Worm (Caenorhabditis elegans) whole organism, late embryonic: ENCODE results near the gene num-1.

Experiments used
- C38D4.7 ChIP-seq: fragments of 200-800 bp; sonication (Bioruptor generic); optimal IDR thresholded peaks from 2 replicates; lab custom pipeline; 2018; ENCODE audit warnings: mild to moderate bottlenecking, missing genetic modification characterization, moderate library complexity, missing compliant biosample characterization
- F13H6.1 ChIP-seq: sonication (generic microtip); optimal IDR thresholded peaks from 2 replicates; lab custom pipeline; 2016; ENCODE audit warnings: missing genetic modification characterization, missing compliant biosample characterization
- ahr-1 ChIP-seq: sonication (generic microtip); optimal IDR thresholded peaks from 2 replicates; lab custom pipeline; 2016; ENCODE audit warnings: missing genetic modification characterization, missing compliant biosample characterization
- ama-1 ChIP-seq: fragments of 150-350 bp; optimal IDR thresholded peaks from 2 replicates; lab custom pipeline; 2014
- ceh-14 ChIP-seq: sonication (generic microtip); optimal IDR thresholded peaks from 2 replicates; lab custom pipeline; 2016; ENCODE audit warnings: missing genotype, missing genetic modification characterization, missing compliant biosample characterization
- ceh-18 ChIP-seq: sonication (generic microtip); optimal IDR thresholded peaks from 2 replicates; lab custom pipeline; 2016; ENCODE audit warnings: missing genetic modification characterization, missing compliant biosample characterization
- ceh-19 ChIP-seq: fragments of 200-800 bp; sonication (Bioruptor generic); optimal IDR thresholded peaks from 2 replicates; lab custom pipeline; 2018; ENCODE audit warnings: mild to moderate bottlenecking, missing genetic modification characterization, missing compliant biosample characterization
- ceh-2 ChIP-seq: sonication (generic microtip); optimal IDR thresholded peaks from 2 replicates; lab custom pipeline; 2016; ENCODE audit warnings: missing genotype, missing genetic modification characterization, missing compliant biosample characterization
- ceh-34 ChIP-seq: sonication (generic microtip); optimal IDR thresholded peaks from 2 replicates; lab custom pipeline; 2016; ENCODE audit warnings: mild to moderate bottlenecking, missing genetic modification characterization, missing compliant biosample characterization
- ceh-6 ChIP-seq: fragments of 200-800 bp; sonication (Bioruptor generic); optimal IDR thresholded peaks from 2 replicates; lab custom pipeline; 2018; ENCODE audit warnings: mild to moderate bottlenecking, missing genetic modification characterization, missing compliant biosample characterization
- ceh-9 ChIP-seq: sonication (generic microtip); optimal IDR thresholded peaks from 2 replicates; lab custom pipeline; 2016; ENCODE audit warnings: mild to moderate bottlenecking, missing genetic modification characterization, inconsistent platforms, missing compliant biosample characterization
- dmd-4 ChIP-seq: sonication (generic microtip); optimal IDR thresholded peaks from 2 replicates; lab custom pipeline; 2016; ENCODE audit warnings: borderline replicate concordance, missing genetic modification characterization, missing compliant biosample characterization
- dve-1 ChIP-seq: sonication (generic microtip); optimal IDR thresholded peaks from 2 replicates; lab custom pipeline; 2017; ENCODE audit warnings: antibody characterized with exemption, mild to moderate bottlenecking, missing genetic modification characterization, missing compliant biosample characterization
- elt-2 ChIP-seq: sonication (generic microtip); optimal IDR thresholded peaks from 2 replicates; lab custom pipeline; 2016; ENCODE audit warnings: missing genetic modification reagents, missing genetic modification characterization, missing compliant biosample characterization
- ets-4 ChIP-seq: sonication (generic microtip); optimal IDR thresholded peaks from 2 replicates; lab custom pipeline; 2016; ENCODE audit warnings: missing genetic modification characterization, missing compliant biosample characterization
- eyg-1 ChIP-seq: sonication (generic microtip); optimal IDR thresholded peaks from 2 replicates; lab custom pipeline; 2016; ENCODE audit warnings: missing genotype, missing genetic modification characterization, missing compliant biosample characterization
- fkh-10 ChIP-seq: fragments of 150-350 bp; optimal IDR thresholded peaks from 2 replicates; lab custom pipeline; 2014; ENCODE audit warnings: missing biosample characterization, missing genetic modification reagents, missing genetic modification characterization
- fkh-6 ChIP-seq: sonication (generic microtip); optimal IDR thresholded peaks from 2 replicates; lab custom pipeline; 2016; ENCODE audit warnings: missing genetic modification characterization, missing compliant biosample characterization
- hlh-13 ChIP-seq: fragments of 200-800 bp; sonication (Bioruptor generic); optimal IDR thresholded peaks from 2 replicates; lab custom pipeline; 2018; ENCODE audit warnings: mild to moderate bottlenecking, missing genetic modification characterization, missing compliant biosample characterization
- hlh-15 ChIP-seq: sonication (generic microtip); optimal IDR thresholded peaks from 2 replicates; lab custom pipeline; 2016; ENCODE audit warnings: missing genetic modification characterization, missing compliant biosample characterization
- hlh-30 ChIP-seq: sonication (generic microtip); optimal IDR thresholded peaks from 2 replicates; lab custom pipeline; 2017; ENCODE audit warnings: antibody characterized with exemption, missing genetic modification characterization, missing compliant biosample characterization; ENCODE audit not compliant: insufficient read depth
- lim-6 ChIP-seq: sonication (generic microtip); optimal IDR thresholded peaks from 2 replicates; lab custom pipeline; 2016; ENCODE audit warnings: missing genetic modification characterization, missing compliant biosample characterization
- lin-11 ChIP-seq: fragments of 200-800 bp; sonication (Bioruptor generic); optimal IDR thresholded peaks from 2 replicates; lab custom pipeline; 2018; ENCODE audit warnings: mild to moderate bottlenecking, missing genetic modification characterization, missing compliant biosample characterization
- mec-3 ChIP-seq: sonication (generic microtip); optimal IDR thresholded peaks from 2 replicates; lab custom pipeline; 2016; ENCODE audit warnings: borderline replicate concordance, missing genetic modification characterization, missing compliant biosample characterization
- nfya-1 ChIP-seq: sonication (generic microtip); optimal IDR thresholded peaks from 2 replicates; lab custom pipeline; 2017; ENCODE audit warnings: missing genetic modification characterization, mild to moderate bottlenecking, missing compliant biosample characterization, antibody characterized with exemption, moderate library complexity
- nhr-11 ChIP-seq: fragments of 150-350 bp; optimal IDR thresholded peaks from 2 replicates; lab custom pipeline; 2014; ENCODE audit warnings: missing biosample characterization, missing genetic modification characterization
- nhr-232 ChIP-seq: sonication (generic microtip); optimal IDR thresholded peaks from 2 replicates; lab custom pipeline; 2016; ENCODE audit warnings: missing genetic modification characterization, missing compliant biosample characterization
- npax-4 ChIP-seq: sonication (generic microtip); optimal IDR thresholded peaks from 2 replicates; lab custom pipeline; 2016; ENCODE audit warnings: missing genetic modification characterization, missing compliant biosample characterization
- odd-2 ChIP-seq: sonication (generic microtip); optimal IDR thresholded peaks from 2 replicates; lab custom pipeline; 2017; ENCODE audit warnings: antibody characterized with exemption, mild to moderate bottlenecking, missing genetic modification characterization, missing compliant biosample characterization
- pat-9 ChIP-seq: fragments of 200-800 bp; sonication (Bioruptor generic); optimal IDR thresholded peaks from 2 replicates; lab custom pipeline; 2018; ENCODE audit warnings: mild to moderate bottlenecking, missing genetic modification characterization, moderate library complexity, missing compliant biosample characterization
- pax-1 ChIP-seq: fragments of 150-350 bp; optimal IDR thresholded peaks from 2 replicates; lab custom pipeline; 2014; ENCODE audit warnings: missing biosample characterization, missing genetic modification characterization
- pha-2 ChIP-seq: sonication (generic microtip); optimal IDR thresholded peaks from 2 replicates; lab custom pipeline; 2017; ENCODE audit warnings: mild to moderate bottlenecking, missing genetic modification characterization, missing compliant biosample characterization
- pha-4 ChIP-seq: fragments of 150-350 bp; optimal IDR thresholded peaks from 2 replicates; lab custom pipeline; 2018; ENCODE audit warnings: missing biosample characterization, missing genetic modification reagents, missing genetic modification characterization
- pqm-1 ChIP-seq: sonication (generic microtip); optimal IDR thresholded peaks from 2 replicates; lab custom pipeline; 2016; ENCODE audit warnings: missing genetic modification characterization, missing compliant biosample characterization
- rnt-1 ChIP-seq: sonication (generic microtip); optimal IDR thresholded peaks from 2 replicates; lab custom pipeline; 2016; ENCODE audit warnings: missing genetic modification characterization, missing compliant biosample characterization
- sox-2 ChIP-seq: fragments of 200-800 bp; sonication (Bioruptor generic); IDR thresholded peaks from 2 replicates; pipeline ENCODE4 v1.3.6; 2022; ENCODE audit warnings: missing genetic modification reagents, missing genetic modification characterization, missing compliant biosample characterization
- sox-4 ChIP-seq: sonication (generic microtip); optimal IDR thresholded peaks from 2 replicates; lab custom pipeline; 2017; ENCODE audit warnings: mild to moderate bottlenecking, missing genetic modification characterization, inconsistent platforms, missing compliant biosample characterization
- syd-9 ChIP-seq: sonication (generic microtip); optimal IDR thresholded peaks from 2 replicates; lab custom pipeline; 2016; ENCODE audit warnings: mild to moderate bottlenecking, missing genetic modification characterization, moderate library complexity, missing compliant biosample characterization
- ttx-3 ChIP-seq: sonication (generic microtip); optimal IDR thresholded peaks from 2 replicates; lab custom pipeline; 2016; ENCODE audit warnings: missing genetic modification reagents, missing genetic modification characterization, missing compliant biosample characterization
- unc-3 ChIP-seq, 2 experiments: fragments of 200-800 bp in 1 of 2; sonication (Bioruptor generic) in 1 of 2; sonication (generic microtip) in 1 of 2; conservative IDR thresholded peaks in 1 of 2; optimal IDR thresholded peaks in 1 of 2; 2 replicates each; pipeline versions ENCODE4 v1.3.6 to Lab custom; 2016 to 2022; ENCODE audit warnings: missing compliant biosample characterization in 2 of 2, missing genetic modification characterization in 2 of 2, missing genetic modification reagents in 1 of 2
- unc-55 ChIP-seq: sonication (generic microtip); optimal IDR thresholded peaks from 2 replicates; lab custom pipeline; 2017; ENCODE audit warnings: missing biosample characterization, missing genetic modification reagents, missing genetic modification characterization
- unc-86 ChIP-seq: sonication (generic microtip); optimal IDR thresholded peaks from 2 replicates; lab custom pipeline; 2016; ENCODE audit warnings: missing genetic modification characterization, missing compliant biosample characterization
- ztf-16 ChIP-seq: sonication (generic microtip); optimal IDR thresholded peaks from 2 replicates; lab custom pipeline; 2017; ENCODE audit warnings: missing genetic modification characterization, missing compliant biosample characterization

Gene num-1

DNA sequence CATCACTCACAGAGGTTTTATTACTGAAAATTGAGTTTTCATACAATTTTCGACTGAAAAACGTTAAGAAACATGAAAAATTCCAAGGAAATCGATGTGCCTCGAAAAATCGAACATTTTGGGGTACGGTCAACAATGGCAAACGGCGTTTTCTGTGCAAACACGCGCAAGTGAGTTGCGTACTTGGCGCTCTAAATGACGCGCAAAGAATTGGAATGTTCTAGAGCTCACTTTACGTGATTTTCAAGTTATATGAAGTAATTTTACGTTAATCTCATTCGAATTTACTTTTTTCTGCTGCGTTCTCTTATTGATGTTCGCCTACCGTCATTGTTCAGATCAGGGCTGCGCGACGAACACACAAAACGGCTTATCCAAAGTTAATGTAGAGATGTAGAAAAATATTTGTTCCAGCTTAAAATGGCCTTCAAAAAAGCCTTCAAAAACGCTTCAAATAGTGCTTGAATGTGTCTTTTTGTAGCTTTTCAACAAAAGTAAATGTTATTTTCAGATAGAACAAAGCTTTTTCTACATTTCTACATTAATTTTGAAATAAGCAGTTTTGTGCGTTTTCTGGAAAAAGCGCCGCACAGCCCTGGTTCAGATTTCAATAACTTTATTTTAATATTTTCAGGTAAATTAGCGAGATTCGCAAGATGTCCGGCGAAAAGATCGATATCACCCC lies 16.1 kb downstream of the num-1 start, which contains the start of the genes F31D4.2 and fkb-6 (continued):
- no peak for TF ChIP-seq ceh-19 (GFP tag; lab: Kevin White, UChicago)
- no peak for TF ChIP-seq mec-3 (tag; lab: Kevin White, UChicago)
- TF ChIP-seq unc-86 (tag; lab: Kevin White, UChicago): peak; percentile 3
- TF ChIP-seq pax-1 (tag; lab: Kevin White, UChicago): peak; percentile 8
- TF ChIP-seq hlh-30: peak; percentile 22
- TF ChIP-seq, all 69 proteins: peak for 13

DNA sequence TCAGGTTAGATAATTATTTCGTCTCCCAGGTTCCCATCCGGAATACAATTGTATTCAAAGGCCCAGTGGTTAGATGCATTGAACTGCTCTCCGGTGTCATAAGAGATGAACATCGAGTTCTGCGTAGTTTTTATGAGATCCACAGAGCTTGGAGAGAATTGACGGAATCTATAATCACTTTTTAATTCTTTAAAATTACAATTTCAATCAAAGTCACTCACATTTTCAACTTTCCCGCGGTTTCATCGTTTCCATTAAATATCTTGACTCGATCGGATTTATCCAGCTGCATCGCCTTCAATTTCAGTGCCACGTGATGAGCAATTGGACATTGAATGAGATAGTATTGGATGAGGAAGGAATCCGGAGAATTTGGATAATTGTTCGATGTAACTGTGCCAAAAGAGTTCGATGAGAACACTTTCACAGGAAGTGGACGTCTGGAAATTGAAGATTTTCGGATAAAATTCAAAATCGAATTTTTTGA lies 18.2 kb downstream of the num-1 start:
- TF ChIP-seq ama-1 (lab: Kevin White, UChicago): peak; percentile 27
- TF ChIP-seq ceh-34 (tag; lab: Kevin White, UChicago): no peak

DNA sequence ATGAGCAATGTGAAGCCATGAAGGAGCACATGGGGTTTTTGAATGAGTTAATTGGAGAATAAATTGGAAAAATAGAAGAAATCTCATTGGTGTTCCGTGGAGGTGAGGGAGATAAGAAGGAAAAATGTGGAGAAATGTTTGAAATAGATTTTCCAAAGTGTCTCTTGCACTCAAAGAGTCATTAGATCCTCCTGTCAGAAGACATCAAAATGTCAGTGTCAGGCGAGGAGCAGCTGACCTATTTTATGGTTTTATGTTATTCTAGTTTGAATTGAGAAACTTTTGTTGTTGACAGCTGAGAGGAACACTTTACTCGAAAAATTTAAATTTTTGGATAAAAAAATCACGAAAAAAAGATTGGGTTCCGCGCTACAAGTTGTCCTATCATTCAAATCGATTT lies 21.0 kb downstream of the num-1 start, which contains the start of gene clec-264:
clec-264 (minus strand) TSS at position 122 of the 400 bp plus-strand sequence.
- no peak for TF ChIP-seq ceh-34 (tag; lab: Kevin White, UChicago)
- peak; percentile 77 for TF ChIP-seq unc-55 (GFP tag; lab: Kevin White, UChicago)

- no peak for TF ChIP-seq ceh-2 (tag; lab: Kevin White, UChicago)
- TF ChIP-seq ceh-14 (tag; lab: Kevin White, UChicago): no peak
- TF ChIP-seq fkh-10: no peak
- TF ChIP-seq nhr-232 (tag; lab: Kevin White, UChicago): no peak
- TF ChIP-seq sox-4 (tag; lab: Kevin White, UChicago): no peak
- no peak for TF ChIP-seq hlh-13 (GFP tag; lab: Kevin White, UChicago)
- TF ChIP-seq unc-55 (GFP tag; lab: Kevin White, UChicago): no peak
- TF ChIP-seq hlh-15 (tag; lab: Kevin White, UChicago): no peak
- no peak for TF ChIP-seq C38D4.7 (GFP tag; lab: Kevin White, UChicago)
- no peak for TF ChIP-seq nhr-11 (tag; lab: Kevin White, UChicago)
- no peak for TF ChIP-seq mec-3 (tag; lab: Kevin White, UChicago)
- no peak for TF ChIP-seq pat-9 (tag; lab: Kevin White, UChicago)
- no peak for TF ChIP-seq syd-9 (tag; lab: Kevin White, UChicago)
- TF ChIP-seq rnt-1 (tag; lab: Kevin White, UChicago): no peak
- no peak for TF ChIP-seq ceh-9 (tag; lab: Kevin White, UChicago)
- peak; percentile 37 for TF ChIP-seq nfya-1 (tag; lab: Kevin White, UChicago)
- no peak for TF ChIP-seq ttx-3
- TF ChIP-seq eyg-1 (tag; lab: Kevin White, UChicago): no peak
- TF ChIP-seq ceh-18 (tag; lab: Kevin White, UChicago): no peak
- TF ChIP-seq dve-1 (tag; lab: Kevin White, UChicago): no peak
- TF ChIP-seq ceh-34 (tag; lab: Kevin White, UChicago): no peak
- no peak for TF ChIP-seq lin-11 (tag; lab: Kevin White, UChicago)
- TF ChIP-seq ahr-1 (tag; lab: Kevin White, UChicago): no peak
- no peak for TF ChIP-seq dmd-4 (tag; lab: Kevin White, UChicago)
- no peak for TF ChIP-seq lim-6 (tag; lab: Kevin White, UChicago)
- TF ChIP-seq odd-2 (tag; lab: Kevin White, UChicago): no peak
- no peak for TF ChIP-seq fkh-6 (tag; lab: Kevin White, UChicago)
- TF ChIP-seq ets-4: no peak
- no peak for TF ChIP-seq ceh-6 (GFP tag; lab: Kevin White, UChicago)
- TF ChIP-seq pha-4 (tag; lab: Kevin White, UChicago): no peak
- no peak for TF ChIP-seq pqm-1
- no peak for TF ChIP-seq unc-3 (GFP tag; conservative IDR thresholded peaks at IDR 0.05; lab: Robert Waterston, UW)
- no peak for TF ChIP-seq unc-3 (tag; optimal IDR thresholded peaks at IDR 0.05; lab: Kevin White, UChicago)
- no peak for TF ChIP-seq ama-1 (lab: Kevin White, UChicago)
- peak; percentile 20 for TF ChIP-seq ztf-16 (tag; lab: Kevin White, UChicago)
- no peak for TF ChIP-seq npax-4 (tag; lab: Kevin White, UChicago)
- no peak for TF ChIP-seq F13H6.1 (tag; lab: Kevin White, UChicago)
- TF ChIP-seq elt-2 (tag; lab: Kevin White, UChicago): peak; percentile 9
- TF ChIP-seq pha-2 (tag; lab: Kevin White, UChicago): peak; percentile 74
- TF ChIP-seq sox-2 (GFP tag; lab: Robert Waterston, UW): no peak
Observed at ce11 chrV:20851847-20852386, 22.3 kb downstream of the num-1 start, which contains the start of gene ndua-1. Gene ndua-1 (minus strand): TSS chrV:20851897.
